Fruit fly (Drosophila melanogaster): ENCODE measurements around the gene Cfp1.

DNA sequence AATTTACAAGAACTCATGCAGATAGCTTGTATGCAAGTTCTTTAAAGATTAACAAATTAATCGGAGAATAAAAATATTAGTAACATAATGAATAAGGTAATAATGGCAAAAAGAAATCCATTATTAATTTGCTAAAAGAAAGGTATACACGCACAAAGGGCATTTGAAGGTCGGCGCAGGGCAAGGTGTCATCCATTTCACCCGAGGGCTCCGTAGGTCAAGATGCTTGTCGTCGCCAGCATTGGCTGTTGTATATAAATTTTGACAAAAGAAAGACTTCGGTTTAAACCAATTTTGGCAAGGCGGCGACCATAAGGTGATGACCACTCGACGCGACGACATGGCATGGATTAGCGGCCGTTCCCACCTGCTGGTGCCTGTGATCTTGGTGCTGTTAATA, 47.6 kb downstream of the Cfp1 start, which contains the start of gene CG15370:
- TF ChIP-seq CG8478 (optimal IDR thresholded peaks at IDR 0.05): no peak
- TF ChIP-seq pan (optimal IDR thresholded peaks at IDR 0.05): no peak
- no peak for TF ChIP-seq usp (GFP tag; optimal IDR thresholded peaks at IDR 0.05)
- no peak for TF ChIP-seq Dll (optimal IDR thresholded peaks at IDR 0.05)
- no peak for TF ChIP-seq psq (optimal IDR thresholded peaks at IDR 0.05)
- no peak for TF ChIP-seq EcR (GFP tag; optimal IDR thresholded peaks at IDR 0.05)
